Fruit fly (Drosophila melanogaster) whole organism: ENCODE results near the gene Blos3.

ENCODE experiments used
- CG8478 ChIP-seq: fragments of >200 bp; optimal IDR thresholded peaks from 2 replicates; lab custom pipeline; 2018; ENCODE audit warnings: inconsistent platforms
- Dll ChIP-seq: fragments of >200 bp; optimal IDR thresholded peaks from 2 replicates; lab custom pipeline; 2017
- EcR ChIP-seq, 2 experiments: fragments of >200 bp; optimal IDR thresholded peaks; 2 replicates each; lab custom pipeline; 2017; ENCODE audit warnings: missing biosample characterization in 2 of 2, missing genetic modification characterization in 2 of 2, missing genetic modification reagents in 2 of 2
- pan ChIP-seq: fragments of >200 bp; optimal IDR thresholded peaks from 2 replicates; lab custom pipeline; 2017
- psq ChIP-seq: fragments of >200 bp; optimal IDR thresholded peaks from 2 replicates; lab custom pipeline; 2017
- usp ChIP-seq: fragments of >200 bp; optimal IDR thresholded peaks from 2 replicates; lab custom pipeline; 2017; ENCODE audit warnings: missing biosample characterization, missing genetic modification characterization, mixed read lengths

Blos3 gene

DNA sequence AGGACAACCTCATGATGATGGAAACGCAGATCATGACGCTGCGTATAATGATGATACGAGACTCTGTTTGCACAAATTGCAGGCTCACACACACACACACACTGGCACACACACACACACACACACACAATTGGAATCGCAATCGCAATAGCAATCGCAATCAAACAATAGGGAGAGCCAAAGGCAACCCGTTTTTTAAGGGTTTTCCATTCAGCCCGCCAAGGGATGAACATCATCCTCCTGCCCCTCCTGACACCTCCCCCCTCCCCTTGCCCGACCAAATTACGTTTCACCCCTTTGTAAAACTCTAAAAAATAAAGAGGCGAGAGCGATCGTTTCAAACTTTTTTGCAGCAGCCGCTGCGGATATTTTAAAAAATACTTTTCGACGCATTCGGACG lies 17.8 kb upstream of the Blos3 start:
- TF ChIP-seq Dll (no peak), pan (lab: Kevin White, UChicago) (no peak), usp (no peak), psq (lab: Kevin White, UChicago) (no peak), CG8478 (no peak), EcR (GFP tag; optimal IDR thresholded peaks at IDR 0.05; lab: Kevin White, UChicago) (no peak)

DNA sequence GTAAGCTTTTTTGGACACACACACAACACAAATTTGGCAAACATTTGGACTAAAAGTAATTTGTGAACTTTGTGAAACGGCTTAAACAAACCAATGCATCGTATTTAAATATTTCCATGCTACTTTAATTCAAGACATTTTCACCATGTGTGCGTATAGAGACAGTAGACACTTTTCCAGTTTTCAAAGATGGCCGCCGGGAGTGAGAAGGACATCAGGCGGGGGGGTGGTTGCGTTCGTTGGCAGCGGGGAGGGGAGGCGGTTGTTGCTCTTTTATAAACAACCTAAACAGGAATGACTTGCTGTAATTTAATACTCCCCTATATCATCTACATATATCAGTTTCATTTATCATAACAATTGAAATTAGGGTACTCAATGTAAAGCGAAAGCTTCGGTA lies 16.6 kb upstream of the Blos3 start:
- TF ChIP-seq CG8478 (no peak), Dll (no peak), EcR (GFP tag; optimal IDR thresholded peaks at IDR 0.05; lab: Kevin White, UChicago) (no peak), pan (lab: Kevin White, UChicago) (no peak), usp (no peak), psq (lab: Kevin White, UChicago) (no peak)

DNA sequence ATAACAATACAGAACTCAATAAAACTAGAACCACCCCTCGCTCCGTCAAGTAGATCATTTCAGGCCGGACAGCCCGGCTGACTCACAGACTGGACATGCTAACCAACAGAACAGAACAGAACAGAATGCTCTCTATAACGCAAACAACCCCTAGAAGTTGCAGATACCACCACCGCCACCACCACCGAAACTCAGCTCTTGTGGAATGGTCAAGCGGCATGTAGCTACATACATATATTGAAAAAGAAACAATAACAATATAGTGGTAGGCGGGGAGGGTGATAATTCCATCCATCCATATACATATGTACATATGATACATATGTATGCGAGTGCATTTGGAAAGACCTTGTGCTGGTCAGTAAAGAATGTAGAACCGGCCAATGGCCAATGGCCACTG lies 15.6 kb upstream of the Blos3 start:
- TF ChIP-seq Dll (no peak), psq (lab: Kevin White, UChicago) (no peak), CG8478 (no peak), EcR (GFP tag; optimal IDR thresholded peaks at IDR 0.05; lab: Kevin White, UChicago) (no peak), pan (lab: Kevin White, UChicago) (no peak), usp (no peak)

DNA sequence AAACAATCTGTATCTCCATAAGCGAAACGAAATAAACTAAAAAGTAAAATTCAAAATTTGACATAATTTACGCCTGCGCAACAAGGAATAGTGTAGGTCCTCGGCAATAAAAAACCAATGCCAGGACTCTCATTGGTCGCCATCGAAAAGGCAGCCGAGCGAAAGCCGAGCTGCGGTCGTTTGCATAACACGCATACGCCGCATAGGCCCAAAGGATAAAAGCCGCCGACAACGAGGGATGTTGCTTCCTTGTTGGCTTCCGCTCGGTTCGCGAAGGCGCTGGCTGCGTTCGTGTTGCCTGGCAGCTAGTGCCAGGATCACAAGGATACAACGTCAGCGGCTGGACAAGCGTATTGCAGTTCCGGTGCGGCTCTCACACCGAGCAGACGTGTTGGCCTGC lies 9.6 kb upstream of the Blos3 start:
- TF ChIP-seq pan (lab: Kevin White, UChicago) (no peak), CG8478 (no peak), usp (no peak), EcR (GFP tag; optimal IDR thresholded peaks at IDR 0.05; lab: Kevin White, UChicago) (no peak), psq (lab: Kevin White, UChicago) (no peak)

DNA sequence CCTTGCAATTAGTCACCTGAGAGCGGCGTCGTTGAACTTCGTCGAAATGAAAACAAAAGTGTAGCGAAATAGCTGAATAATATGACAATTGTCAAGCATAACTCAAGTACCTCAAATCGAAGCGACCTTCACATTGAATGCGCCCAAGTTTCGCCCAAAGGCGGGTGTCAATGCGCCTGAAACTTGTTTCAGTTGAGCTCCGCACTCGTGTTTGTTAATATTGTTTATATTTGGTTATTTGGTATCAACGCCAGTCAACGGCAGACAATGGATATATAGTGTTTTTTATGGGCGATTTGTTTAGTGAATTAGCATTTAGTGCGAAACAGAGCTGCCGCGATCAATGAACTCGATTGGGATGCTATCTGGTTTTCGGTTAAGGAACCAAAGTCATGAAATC lies 8.1 kb upstream of the Blos3 start:
- TF ChIP-seq usp (no peak), EcR (GFP tag; optimal IDR thresholded peaks at IDR 0.05; lab: Kevin White, UChicago) (no peak), Dll (no peak), psq (lab: Kevin White, UChicago) (no peak), pan (lab: Kevin White, UChicago) (no peak), CG8478 (no peak)

DNA sequence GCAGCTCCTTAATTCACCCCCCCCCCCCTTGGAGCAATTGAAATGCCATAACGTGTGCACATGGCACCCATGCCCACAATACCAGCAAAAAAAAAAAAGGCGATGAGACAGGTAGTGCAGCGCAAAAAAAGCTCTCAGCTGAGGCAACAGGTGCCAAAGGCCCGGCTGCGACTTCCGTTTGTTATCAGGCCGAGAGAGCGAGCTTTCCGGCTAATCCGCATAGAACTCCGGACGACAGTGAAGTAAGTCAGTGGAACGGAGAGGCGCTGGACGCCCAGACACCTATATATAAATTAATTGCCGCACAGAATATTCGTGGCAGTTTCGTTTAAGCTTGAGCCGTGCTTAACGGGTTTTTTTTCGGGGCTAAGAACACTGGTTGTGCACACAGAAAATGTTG lies 6.7 kb upstream of the Blos3 start, which contains the start of gene CG6865:
CG6865 (plus strand) TSS at position 321 of the 400 bp plus-strand sequence.
- TF ChIP-seq Dll (no peak), psq (lab: Kevin White, UChicago) (no peak), EcR (GFP tag; optimal IDR thresholded peaks at IDR 0.05; lab: Kevin White, UChicago) (no peak), usp (no peak), pan (lab: Kevin White, UChicago) (no peak), CG8478 (no peak)

DNA sequence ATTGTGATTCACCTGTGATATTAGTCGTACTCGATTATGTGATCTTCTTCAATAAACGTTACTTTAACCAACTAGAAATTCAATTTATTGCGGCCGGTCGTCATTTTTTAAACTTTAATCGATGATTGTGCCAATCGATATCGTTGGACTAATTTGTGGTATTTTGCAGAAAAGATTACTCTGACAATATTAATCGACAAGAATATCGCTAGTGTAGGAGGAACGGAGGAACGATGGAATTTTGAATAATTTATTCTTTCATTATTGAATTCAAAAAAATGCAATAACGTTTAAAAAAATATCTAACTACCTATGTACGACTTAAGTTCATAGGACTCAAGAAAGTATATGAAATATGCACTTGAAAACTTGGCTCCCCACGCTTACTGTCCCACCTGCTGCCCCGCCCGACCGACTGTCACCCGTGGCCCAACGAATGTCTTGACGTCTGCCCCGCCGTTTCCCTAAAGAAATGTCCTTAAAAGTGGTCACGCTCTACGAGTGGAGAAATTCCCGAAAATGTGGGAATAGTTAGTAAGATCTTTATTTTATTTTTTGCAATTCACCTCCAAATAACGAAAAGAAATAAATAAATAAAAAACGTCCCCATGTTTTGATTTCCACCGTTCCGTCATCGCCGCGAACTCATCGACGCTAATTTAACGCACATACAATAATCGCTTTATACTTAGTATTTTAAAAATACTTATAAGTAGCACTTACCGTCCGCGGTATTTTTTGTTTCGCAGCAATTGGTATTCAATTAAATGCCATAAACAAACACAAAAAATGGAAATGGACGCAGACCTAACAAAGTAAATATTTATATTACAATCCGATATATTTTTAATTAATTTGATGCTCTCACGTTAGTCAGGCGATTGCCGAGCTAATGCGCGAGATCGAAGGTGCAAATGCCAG lies 4.3 kb upstream of the Blos3 start, which contains the start of gene CG14074:
CG14074 (plus strand) TSS at position 779 of the 921 bp plus-strand sequence.
- TF ChIP-seq pan (lab: Kevin White, UChicago) (no peak), CG8478 (peak; percentile 20)

DNA sequence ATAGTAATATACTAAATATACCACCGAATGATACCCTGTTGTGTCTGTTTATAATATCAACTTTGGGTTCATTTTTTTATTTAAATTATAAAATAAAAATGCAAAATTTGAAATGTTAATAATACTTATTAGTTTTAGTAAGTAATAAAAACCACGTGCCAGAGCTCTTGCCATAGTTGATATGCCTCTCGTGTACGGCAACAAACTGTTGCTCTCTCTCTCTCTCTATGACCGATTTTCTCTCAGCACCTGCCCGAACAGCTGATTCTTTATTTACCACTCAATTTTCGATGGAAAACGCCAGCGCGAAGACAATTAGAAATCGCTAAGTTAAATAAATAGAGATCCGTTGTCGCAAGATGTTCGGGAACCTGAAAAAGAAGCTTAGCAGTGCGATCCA lies 2.5 kb upstream of the Blos3 start, which contains the start of gene Dysb:
Dysb (plus strand) TSS at position 251 of the 400 bp plus-strand sequence.
- TF ChIP-seq Dll (no peak), pan (lab: Kevin White, UChicago) (no peak), CG8478 (no peak), psq (lab: Kevin White, UChicago) (no peak), EcR (GFP tag; optimal IDR thresholded peaks at IDR 0.05; lab: Kevin White, UChicago) (no peak), usp (no peak)

DNA sequence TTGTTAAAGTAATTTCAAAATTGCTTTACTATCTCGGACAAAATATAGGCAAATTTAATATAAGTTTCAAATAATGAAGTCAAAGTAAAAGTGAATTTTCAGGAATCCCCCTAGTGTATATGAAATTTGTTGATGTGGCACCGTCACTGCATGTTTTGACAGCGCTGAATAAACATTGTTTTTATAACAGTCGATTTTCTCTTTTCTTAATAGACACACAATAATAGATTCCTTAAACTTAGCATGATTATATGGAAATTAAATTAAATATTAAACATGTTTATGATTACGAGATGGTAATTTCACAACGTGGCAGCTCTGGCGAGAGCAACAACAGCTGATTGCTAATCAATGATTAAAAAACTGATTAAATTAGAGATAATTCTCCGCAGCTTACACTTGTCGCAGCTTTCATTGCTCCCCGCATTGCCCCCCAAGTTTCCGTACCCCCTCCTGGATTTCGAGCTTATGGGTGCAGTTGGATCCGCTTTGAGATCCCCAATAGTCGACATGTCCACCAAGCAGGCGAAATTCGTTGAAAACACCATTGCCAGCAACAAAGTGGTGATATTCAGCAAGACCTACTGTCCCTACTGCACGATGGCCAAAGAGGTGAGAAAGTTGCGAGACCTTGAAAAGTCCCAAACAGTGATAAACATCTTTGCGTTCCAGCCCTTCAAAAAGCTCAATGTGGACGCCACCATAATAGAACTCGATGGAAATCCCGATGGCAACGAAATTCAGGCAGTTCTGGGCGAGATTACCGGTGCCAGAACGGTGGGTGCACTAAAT lies 793 bp upstream of the Blos3 start, which contains the start of gene Grx1:
Grx1 (plus strand) TSS at position 196 of the 792 bp plus-strand sequence.
- TF ChIP-seq usp (no peak), Dll (no peak), pan (lab: Kevin White, UChicago) (no peak), EcR (GFP tag; optimal IDR thresholded peaks at IDR 0.05; lab: Kevin White, UChicago) (no peak), CG8478 (no peak), psq (lab: Kevin White, UChicago) (no peak)

DNA sequence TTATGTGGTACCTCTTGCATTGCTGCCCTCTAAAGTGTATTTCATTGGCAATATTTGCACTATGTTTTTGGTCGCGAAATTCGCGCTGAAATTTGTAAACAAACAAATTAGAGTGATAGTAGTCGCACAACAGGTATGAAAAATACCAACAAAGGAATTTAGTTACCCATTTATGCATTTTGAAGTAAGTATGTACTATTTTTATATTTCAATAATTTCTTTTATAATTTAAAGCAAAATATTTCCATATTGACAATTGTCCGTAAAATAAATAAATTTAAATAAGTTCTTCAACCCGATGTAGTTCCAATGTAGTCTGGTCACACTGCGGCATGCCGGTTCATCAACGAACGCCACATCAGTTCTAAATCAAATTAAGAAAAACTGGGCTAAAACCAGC lies 2.4 kb downstream of the Blos3 start, which contains the start of the genes Rad9 and Uggt:
Rad9 (minus strand) TSS at position 114 of the 400 bp plus-strand sequence.
Uggt (plus strand) TSS at position 308 of the 400 bp plus-strand sequence.
- TF ChIP-seq CG8478 (no peak), EcR (GFP tag; optimal IDR thresholded peaks at IDR 0.05; lab: Kevin White, UChicago) (no peak), Dll (no peak), usp (no peak), pan (lab: Kevin White, UChicago) (no peak), psq (lab: Kevin White, UChicago) (no peak)

DNA sequence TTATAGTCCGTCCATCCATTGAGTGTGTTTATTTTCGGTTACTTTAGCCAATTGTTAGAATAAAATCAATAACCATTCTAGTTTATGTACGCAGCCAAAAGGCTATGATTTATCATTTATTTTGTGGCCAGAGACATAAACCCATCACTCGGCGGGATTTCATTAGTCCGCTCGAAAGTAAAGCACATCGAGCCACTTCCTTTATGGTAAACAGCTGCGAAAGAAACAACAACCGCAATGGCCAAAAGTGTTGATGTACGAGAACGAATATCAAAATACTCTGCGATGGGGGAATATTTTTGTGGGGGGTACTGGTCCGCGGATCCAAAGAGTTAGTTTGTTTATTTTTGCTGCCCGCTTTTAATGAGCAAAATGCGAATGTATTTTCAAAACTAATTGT lies 11.6 kb downstream of the Blos3 start:
- no peak for TF ChIP-seq usp
- no peak for TF ChIP-seq EcR (GFP tag; optimal IDR thresholded peaks at IDR 0.05; lab: Kevin White, UChicago)
- no peak for TF ChIP-seq psq (lab: Kevin White, UChicago)
- no peak for TF ChIP-seq Dll
- TF ChIP-seq CG8478 = no peak
- no peak for TF ChIP-seq pan (lab: Kevin White, UChicago)
